Fruit fly (Drosophila melanogaster) ovary, adult (tissue): ENCODE data around the gene kek5.

ENCODE experiments used
- CG17801 ChIP-seq: fragments of 200-800 bp; optimal IDR thresholded peaks from 2 replicates; lab custom pipeline; 2019; ENCODE audit warnings: missing biosample characterization, mild to moderate bottlenecking, missing genetic modification characterization, moderate library complexity; ENCODE audit not compliant: partially characterized antibody

The kek5 gene

dm6 chrX:19323835-19324133, 29.2 kb upstream of the kek5 start:
- TF ChIP-seq CG17801, result peak; percentile 90

- no peak for TF ChIP-seq CG17801
These were observed 28.2 kb upstream of the kek5 start for dm6 chrX:19324576-19325353.

- TF ChIP-seq CG17801, result no peak
These were observed 27.1 kb upstream of the kek5 start for dm6 chrX:19325729-19326473.

dm6 chrX:19326730-19327129, 26.3 kb upstream of the kek5 start:
- no peak for TF ChIP-seq CG17801

- no peak for TF ChIP-seq CG17801
These were observed 4.8 kb upstream of the kek5 start, which contains the start of gene nAChRalpha7 for dm6 chrX:19348222-19348621. TSS of gene nAChRalpha7 (minus strand) at chrX:19348447.

- no peak for TF ChIP-seq CG17801
These were observed 4.0 kb upstream of the kek5 start for dm6 chrX:19348835-19349466.

- TF ChIP-seq CG17801, result no peak
These were observed 642 bp downstream of the kek5 start for dm6 chrX:19353442-19354204.

dm6 chrX:19354628-19355101, 1.7 kb downstream of the kek5 start:
- TF ChIP-seq CG17801, result peak; percentile 63

dm6 chrX:19358948-19359506, 6.0 kb downstream of the kek5 start:
- no peak for TF ChIP-seq CG17801

- TF ChIP-seq CG17801, result no peak
These were observed 7.9 kb downstream of the kek5 start for dm6 chrX:19360735-19361405.

- no peak for TF ChIP-seq CG17801
These were observed 8.5 kb downstream of the kek5 start for dm6 chrX:19361406-19361859.

dm6 chrX:19364034-19364433, 11.1 kb downstream of the kek5 start:
- TF ChIP-seq CG17801, result no peak

- TF ChIP-seq CG17801, result no peak
These were observed 16.9 kb downstream of the kek5 start for dm6 chrX:19369865-19370264.

- no peak for TF ChIP-seq CG17801
These were observed 18.4 kb downstream of the kek5 start for dm6 chrX:19371135-19371938.

dm6 chrX:19371996-19372410, 19.0 kb downstream of the kek5 start:
- TF ChIP-seq CG17801, result no peak
